Worm (Caenorhabditis elegans): ENCODE results near the gene spsb-1.

Gene spsb-1

ce11 chrII:15196433-15196832 lies at the start of gene spsb-1:
TSS of gene spsb-1 (plus strand) at chrII:15196733.
- TF ChIP-seq aly-2 (tag; optimal IDR thresholded peaks at IDR 0.05): no peak
- no peak for TF ChIP-seq nhr-23 (tag; optimal IDR thresholded peaks at IDR 0.05)
- TF ChIP-seq lin-39 (tag; optimal IDR thresholded peaks at IDR 0.05): no peak
- TF ChIP-seq daf-12 (tag; optimal IDR thresholded peaks at IDR 0.05): no peak
- TF ChIP-seq mml-1 (tag; optimal IDR thresholded peaks at IDR 0.05): no peak
- no peak for TF ChIP-seq nhr-77 (tag; optimal IDR thresholded peaks at IDR 0.05)
- no peak for TF ChIP-seq snpc-4 (tag; optimal IDR thresholded peaks at IDR 0.05)
- no peak for TF ChIP-seq nhr-11 (tag; optimal IDR thresholded peaks at IDR 0.05)
- TF ChIP-seq R02D3.7 (tag; optimal IDR thresholded peaks at IDR 0.05): no peak
- no peak for TF ChIP-seq lsy-12 (tag; optimal IDR thresholded peaks at IDR 0.05)
- TF ChIP-seq fkh-2 (tag; optimal IDR thresholded peaks at IDR 0.05): no peak

ce11 chrII:15148442-15148841 lies 48.1 kb upstream of the spsb-1 start:
- TF ChIP-seq elt-1 (tag; optimal IDR thresholded peaks at IDR 0.05) (no peak), nhr-28 (tag; optimal IDR thresholded peaks at IDR 0.05) (no peak), elt-2 (tag; optimal IDR thresholded peaks at IDR 0.05) (no peak), egl-5 (tag; optimal IDR thresholded peaks at IDR 0.05) (peak; percentile 61), daf-12 (tag; optimal IDR thresholded peaks at IDR 0.05) (no peak)

- TF ChIP-seq zag-1 (tag; optimal IDR thresholded peaks at IDR 0.05) (no peak), ceh-28 (tag; optimal IDR thresholded peaks at IDR 0.05) (no peak), fkh-10 (GFP tag; optimal IDR thresholded peaks at IDR 0.05) (no peak), egl-5 (tag; optimal IDR thresholded peaks at IDR 0.05) (no peak)
These were observed 38.7 kb upstream of the spsb-1 start, which contains the start of gene ptr-20 for ce11 chrII:15157880-15158279. TSS of gene ptr-20 (plus strand) at chrII:15158180.

- TF ChIP-seq hmg-11 (tag; optimal IDR thresholded peaks at IDR 0.05): no peak
- no peak for TF ChIP-seq R02D3.7 (tag; optimal IDR thresholded peaks at IDR 0.05)
- TF ChIP-seq fkh-2 (tag; optimal IDR thresholded peaks at IDR 0.05): no peak
- TF ChIP-seq lsy-12 (tag; optimal IDR thresholded peaks at IDR 0.05): no peak
- TF ChIP-seq ZK546.5 (tag; optimal IDR thresholded peaks at IDR 0.05): no peak
- no peak for TF ChIP-seq unc-39 (tag; optimal IDR thresholded peaks at IDR 0.05)
- no peak for TF ChIP-seq elt-3 (tag; optimal IDR thresholded peaks at IDR 0.05)
- TF ChIP-seq jun-1 (tag; optimal IDR thresholded peaks at IDR 0.05): no peak
- no peak for TF ChIP-seq pha-4 (tag; optimal IDR thresholded peaks at IDR 0.05)
- TF ChIP-seq ceh-16 (tag; optimal IDR thresholded peaks at IDR 0.05): no peak
- TF ChIP-seq fkh-10 (GFP tag; optimal IDR thresholded peaks at IDR 0.05): no peak
- TF ChIP-seq fos-1 (tag; optimal IDR thresholded peaks at IDR 0.05): no peak
- no peak for TF ChIP-seq snpc-4 (tag; optimal IDR thresholded peaks at IDR 0.05)
- TF ChIP-seq mdl-1 (tag; optimal IDR thresholded peaks at IDR 0.05): no peak
- TF ChIP-seq nhr-11 (tag; optimal IDR thresholded peaks at IDR 0.05): no peak
- TF ChIP-seq ceh-28 (tag; optimal IDR thresholded peaks at IDR 0.05): no peak
- TF ChIP-seq ceh-82 (tag; optimal IDR thresholded peaks at IDR 0.05): no peak
- TF ChIP-seq lin-39 (tag; optimal IDR thresholded peaks at IDR 0.05): no peak
These were observed 38.2 kb upstream of the spsb-1 start for ce11 chrII:15158364-15158763.

ce11 chrII:15164453-15164852 lies 32.1 kb upstream of the spsb-1 start, which contains the start of gene gst-26:
TSS of gene gst-26 (minus strand) at chrII:15164553.
- TF ChIP-seq mdl-1 (tag; optimal IDR thresholded peaks at IDR 0.05) (no peak), elt-2 (tag; optimal IDR thresholded peaks at IDR 0.05) (peak; percentile 26)

- TF ChIP-seq lin-15B (tag; optimal IDR thresholded peaks at IDR 0.05) (peak; percentile 61), ztf-4 (tag; optimal IDR thresholded peaks at IDR 0.05) (peak; percentile 23), ama-1 (optimal IDR thresholded peaks at IDR 0.05) (peak; percentile 36), fkh-2 (tag; optimal IDR thresholded peaks at IDR 0.05) (no peak), unc-62 (GFP tag; optimal IDR thresholded peaks at IDR 0.05) (no peak), nhr-77 (tag; optimal IDR thresholded peaks at IDR 0.05) (peak; percentile 49), zag-1 (tag; optimal IDR thresholded peaks at IDR 0.05) (no peak), ceh-16 (tag; optimal IDR thresholded peaks at IDR 0.05) (no peak), hmg-11 (tag; optimal IDR thresholded peaks at IDR 0.05) (peak; percentile 94), lsy-12 (tag; optimal IDR thresholded peaks at IDR 0.05) (peak; percentile 62), snpc-4 (tag; optimal IDR thresholded peaks at IDR 0.05) (peak; percentile 77), nhr-25 (tag; optimal IDR thresholded peaks at IDR 0.05) (peak; percentile 70), lin-39 (tag; optimal IDR thresholded peaks at IDR 0.05) (peak; percentile 97), mml-1 (tag; optimal IDR thresholded peaks at IDR 0.05) (no peak), R02D3.7 (tag; optimal IDR thresholded peaks at IDR 0.05) (peak; percentile 42), elt-3 (tag; optimal IDR thresholded peaks at IDR 0.05) (peak in 1 of 3 experiments; percentile 33), ceh-28 (tag; optimal IDR thresholded peaks at IDR 0.05) (no peak), jun-1 (tag; optimal IDR thresholded peaks at IDR 0.05) (peak; percentile 61), nhr-76 (tag; optimal IDR thresholded peaks at IDR 0.05) (no peak), egl-5 (tag; optimal IDR thresholded peaks at IDR 0.05) (peak; percentile 77), nhr-237 (tag; optimal IDR thresholded peaks at IDR 0.05) (no peak), eor-1 (tag; optimal IDR thresholded peaks at IDR 0.05) (no peak), sea-2 (GFP tag; optimal IDR thresholded peaks at IDR 0.05) (no peak), ceh-82 (tag; optimal IDR thresholded peaks at IDR 0.05) (peak; percentile 37), egl-27 (tag; optimal IDR thresholded peaks at IDR 0.05) (peak; percentile 75), nhr-43 (tag; optimal IDR thresholded peaks at IDR 0.05; ENCODE audit: poor library complexity, severe bottlenecking) (peak; percentile 82), fos-1 (tag; optimal IDR thresholded peaks at IDR 0.05) (peak; percentile 68), nhr-28 (tag; optimal IDR thresholded peaks at IDR 0.05) (no peak), nhr-67 (tag; optimal IDR thresholded peaks at IDR 0.05) (no peak)
These were observed 30.8 kb upstream of the spsb-1 start, which contains the start of gene gst-27 for ce11 chrII:15165681-15166235. TSS of gene gst-27 (minus strand) at chrII:15165731.
